Worm (Caenorhabditis elegans) whole organism, early embryonic: ENCODE measurements around the gene F59A1.16.

ENCODE experiments used
- F13C5.2 ChIP-seq: sonication (generic microtip); optimal IDR thresholded peaks from 2 replicates; lab custom pipeline; 2017; ENCODE audit warnings: mild to moderate bottlenecking, missing genetic modification characterization, inconsistent platforms, missing compliant biosample characterization
- aly-1 ChIP-seq: sonication (generic microtip); optimal IDR thresholded peaks from 2 replicates; lab custom pipeline; 2016; ENCODE audit warnings: missing genetic modification characterization, missing compliant biosample characterization
- ama-1 ChIP-seq: fragments of 150-350 bp; optimal IDR thresholded peaks from 2 replicates; lab custom pipeline; 2014
- ceh-13 ChIP-seq: fragments of 200-800 bp; sonication (Bioruptor generic); optimal IDR thresholded peaks from 2 replicates; lab custom pipeline; 2018; ENCODE audit warnings: mild to moderate bottlenecking, missing genetic modification characterization, missing compliant biosample characterization
- ets-7 ChIP-seq: sonication (generic microtip); optimal IDR thresholded peaks from 2 replicates; lab custom pipeline; 2016; ENCODE audit warnings: missing genotype, missing genetic modification characterization, missing compliant biosample characterization
- flt-1 ChIP-seq: fragments of 200-800 bp; sonication (Bioruptor generic); IDR thresholded peaks from 2 replicates; pipeline ENCODE4 v1.3.6; 2022; ENCODE audit warnings: missing genetic modification characterization, missing compliant biosample characterization
- hmg-4 ChIP-seq: fragments of 200-800 bp; sonication (Bioruptor generic); optimal IDR thresholded peaks from 2 replicates; lab custom pipeline; 2018; ENCODE audit warnings: mild to moderate bottlenecking, missing genetic modification characterization, missing compliant biosample characterization
- pes-1 ChIP-seq: fragments of 200-800 bp; sonication (Bioruptor generic); IDR thresholded peaks from 2 replicates; pipeline ENCODE4 v1.3.6; 2022; ENCODE audit warnings: missing genetic modification reagents, missing genetic modification characterization, missing compliant biosample characterization
- scrt-1 ChIP-seq: fragments of 200-800 bp; sonication (Bioruptor generic); IDR thresholded peaks from 2 replicates; pipeline ENCODE4 v1.3.6; 2022; ENCODE audit warnings: missing genetic modification characterization, missing compliant biosample characterization
- sea-1 ChIP-seq: fragments of 200-800 bp; sonication (Bioruptor generic); conservative IDR thresholded peaks from 2 replicates; pipeline ENCODE4 v1.3.6; 2022; ENCODE audit warnings: missing genetic modification characterization, missing compliant biosample characterization
- tbx-11 ChIP-seq: fragments of 200-800 bp; sonication (Bioruptor generic); IDR thresholded peaks from 2 replicates; pipeline ENCODE4 v1.3.6; 2022; ENCODE audit warnings: missing genetic modification characterization, missing compliant biosample characterization
- tbx-37 ChIP-seq: fragments of 200-800 bp; sonication (Bioruptor generic); conservative IDR thresholded peaks from 2 replicates; pipeline ENCODE4 v1.3.6; 2022; ENCODE audit warnings: missing genetic modification reagents, missing genetic modification characterization, missing compliant biosample characterization
- tra-4 ChIP-seq: sonication (generic microtip); optimal IDR thresholded peaks from 2 replicates; lab custom pipeline; 2017; ENCODE audit warnings: missing genetic modification characterization, missing compliant biosample characterization

ce11 chrV:17706217-17706806 lies 21.6 kb upstream of the F59A1.16 start:
- TF ChIP-seq hmg-4 (GFP tag; lab: Kevin White, UChicago): no peak
- no peak for TF ChIP-seq aly-1 (tag; lab: Kevin White, UChicago)
- TF ChIP-seq scrt-1 (GFP tag; lab: Robert Waterston, UW): no peak
- no peak for TF ChIP-seq tra-4
- no peak for TF ChIP-seq ama-1 (lab: Kevin White, UChicago)
- no peak for TF ChIP-seq tbx-37 (GFP tag; lab: Robert Waterston, UW)
- TF ChIP-seq ceh-13 (GFP tag; lab: Kevin White, UChicago): no peak
- no peak for TF ChIP-seq tbx-11
- TF ChIP-seq ets-7 (tag; lab: Kevin White, UChicago): no peak
- TF ChIP-seq F13C5.2 (tag; lab: Kevin White, UChicago): no peak
- TF ChIP-seq pes-1: no peak
- TF ChIP-seq sea-1 (GFP tag; lab: Robert Waterston, UW): no peak
- no peak for TF ChIP-seq flt-1 (GFP tag; lab: Robert Waterston, UW)
